Worm (Caenorhabditis elegans) whole organism, L1 larva: ENCODE results near the gene sid-1.
A peak's percentile ranks its signal among the peaks of the same experiment; 100 is the strongest.

Experiments
- aha-1 ChIP-seq: fragments of 150-350 bp; optimal IDR thresholded peaks from 2 replicates; lab custom pipeline; 2014; ENCODE audit warnings: missing biosample characterization, missing genetic modification characterization
- aly-2 ChIP-seq: fragments of 150-350 bp; optimal IDR thresholded peaks from 2 replicates; lab custom pipeline; 2014; ENCODE audit warnings: missing biosample characterization, missing genetic modification characterization
- ceh-82 ChIP-seq, 3 experiments: fragments of 150-350 bp in 1 of 3; sonication (generic microtip) in 2 of 3; optimal IDR thresholded peaks; 2 replicates each; lab custom pipeline; 2014 to 2017; ENCODE audit warnings: missing biosample characterization in 3 of 3, missing genetic modification characterization in 3 of 3
- ceh-90 ChIP-seq: sonication (generic microtip); optimal IDR thresholded peaks from 2 replicates; lab custom pipeline; 2016; ENCODE audit warnings: missing genetic modification characterization, missing compliant biosample characterization
- ces-1 ChIP-seq: fragments of 150-350 bp; optimal IDR thresholded peaks from 2 replicates; lab custom pipeline; 2014; ENCODE audit warnings: missing biosample characterization, missing genetic modification reagents, missing genetic modification characterization
- dsc-1 ChIP-seq: sonication (generic microtip); optimal IDR thresholded peaks from 2 replicates; lab custom pipeline; 2016; ENCODE audit warnings: mild to moderate bottlenecking, missing genetic modification characterization, missing compliant biosample characterization
- efl-1 ChIP-seq, 4 experiments: fragments of 150-350 bp; optimal IDR thresholded peaks in 3 of 4; peaks in 1 of 4; 1 replicate in 1 of 4; 2 replicates in 3 of 4; lab custom pipeline; 2014; ENCODE audit warnings: missing biosample characterization in 2 of 4, missing genetic modification characterization in 2 of 4, missing genetic modification reagents in 2 of 4
- egl-13 ChIP-seq: sonication (generic microtip); optimal IDR thresholded peaks from 2 replicates; lab custom pipeline; 2016; ENCODE audit warnings: missing genotype, missing genetic modification reagents, missing genetic modification characterization, missing compliant biosample characterization
- elt-3 ChIP-seq, 6 experiments: fragments of 150-350 bp in 1 of 6; sonication (generic microtip); optimal IDR thresholded peaks; 2 replicates each; lab custom pipeline; 2017 to 2018; ENCODE audit warnings: missing biosample characterization in 6 of 6, missing genetic modification characterization in 6 of 6, inconsistent platforms in 1 of 6
- ets-5 ChIP-seq: fragments of 200-800 bp; sonication (Bioruptor generic); IDR thresholded peaks from 2 replicates; pipeline ENCODE4 v1.3.6; 2022; ENCODE audit warnings: missing genetic modification characterization, missing compliant biosample characterization
- fkh-10 ChIP-seq: sonication (generic microtip); optimal IDR thresholded peaks from 2 replicates; lab custom pipeline; 2017; ENCODE audit warnings: missing biosample characterization, missing genetic modification reagents, missing genetic modification characterization
- fos-1 ChIP-seq: fragments of 150-350 bp; optimal IDR thresholded peaks from 2 replicates; lab custom pipeline; 2014; ENCODE audit warnings: missing biosample characterization, missing genetic modification characterization
- hlh-4 ChIP-seq: sonication (generic microtip); optimal IDR thresholded peaks from 2 replicates; lab custom pipeline; 2016; ENCODE audit warnings: mild to moderate bottlenecking, missing genetic modification characterization, missing compliant biosample characterization
- isw-1 ChIP-seq: fragments of 200-800 bp; sonication (Bioruptor generic); IDR thresholded peaks from 2 replicates; pipeline ENCODE4 v1.3.6; 2022; ENCODE audit warnings: missing genetic modification characterization, missing compliant biosample characterization
- lin-14 ChIP-seq: fragments of 200-800 bp; sonication (Bioruptor generic); optimal IDR thresholded peaks from 2 replicates; lab custom pipeline; 2018; ENCODE audit warnings: mild to moderate bottlenecking, missing genetic modification characterization, moderate library complexity, missing compliant biosample characterization
- lir-3 ChIP-seq: sonication (generic microtip); optimal IDR thresholded peaks from 2 replicates; lab custom pipeline; 2016; ENCODE audit warnings: mild to moderate bottlenecking, missing genetic modification characterization, moderate library complexity, missing compliant biosample characterization; ENCODE audit not compliant: poor library complexity
- lsy-2 ChIP-seq, 2 experiments: fragments of 150-350 bp; optimal IDR thresholded peaks; 2 replicates each; lab custom pipeline; 2014; ENCODE audit warnings: missing biosample characterization in 2 of 2, missing genetic modification characterization in 2 of 2
- mep-1 ChIP-seq: fragments of 150-350 bp; optimal IDR thresholded peaks from 2 replicates; lab custom pipeline; 2014; ENCODE audit warnings: missing biosample characterization, missing genetic modification characterization
- nhr-11 ChIP-seq: fragments of 150-350 bp; optimal IDR thresholded peaks from 2 replicates; lab custom pipeline; 2014; ENCODE audit warnings: missing biosample characterization, missing genetic modification characterization
- nhr-12 ChIP-seq: sonication (generic microtip); optimal IDR thresholded peaks from 2 replicates; lab custom pipeline; 2017; ENCODE audit warnings: missing biosample characterization, missing genetic modification characterization
- nhr-19 ChIP-seq: fragments of 200-800 bp; sonication (Bioruptor generic); conservative IDR thresholded peaks from 2 replicates; pipeline ENCODE4 v1.3.6; 2022; ENCODE audit warnings: missing genetic modification characterization, missing compliant biosample characterization
- nhr-47 ChIP-seq: sonication (generic microtip); optimal IDR thresholded peaks from 2 replicates; lab custom pipeline; 2016; ENCODE audit warnings: mild to moderate bottlenecking, missing genetic modification characterization, moderate library complexity, missing compliant biosample characterization
- nhr-71 ChIP-seq: sonication (generic microtip); optimal IDR thresholded peaks from 2 replicates; lab custom pipeline; 2016; ENCODE audit warnings: mild to moderate bottlenecking, missing genetic modification characterization, moderate library complexity, missing compliant biosample characterization
- nhr-84 ChIP-seq: sonication (generic microtip); optimal IDR thresholded peaks from 2 replicates; lab custom pipeline; 2017; ENCODE audit warnings: missing biosample characterization, missing genetic modification characterization
- skn-1 ChIP-seq: fragments of 150-350 bp; optimal IDR thresholded peaks from 2 replicates; lab custom pipeline; 2014; ENCODE audit warnings: missing biosample characterization, missing genetic modification characterization
- tbx-2 ChIP-seq: sonication (generic microtip); optimal IDR thresholded peaks from 2 replicates; lab custom pipeline; 2016; ENCODE audit warnings: missing genetic modification characterization, missing compliant biosample characterization
- unc-30 ChIP-seq: sonication (generic microtip); optimal IDR thresholded peaks from 2 replicates; lab custom pipeline; 2017; ENCODE audit warnings: missing biosample characterization, missing genetic modification characterization
- unc-62 ChIP-seq: fragments of 150-350 bp; optimal IDR thresholded peaks from 2 replicates; lab custom pipeline; 2014; ENCODE audit warnings: missing biosample characterization, missing genetic modification reagents, missing genetic modification characterization
- unc-86 ChIP-seq: sonication (generic microtip); optimal IDR thresholded peaks from 2 replicates; lab custom pipeline; 2016; ENCODE audit warnings: missing genetic modification characterization, missing compliant biosample characterization
- zip-4 ChIP-seq: fragments of 200-800 bp; sonication (Bioruptor generic); optimal IDR thresholded peaks from 2 replicates; lab custom pipeline; 2018; ENCODE audit warnings: mild to moderate bottlenecking, missing genetic modification characterization, moderate library complexity, missing compliant biosample characterization
- ztf-4 ChIP-seq: fragments of 150-350 bp; optimal IDR thresholded peaks from 2 replicates; lab custom pipeline; 2014; ENCODE audit warnings: missing biosample characterization, missing genetic modification characterization

Gene sid-1

DNA sequence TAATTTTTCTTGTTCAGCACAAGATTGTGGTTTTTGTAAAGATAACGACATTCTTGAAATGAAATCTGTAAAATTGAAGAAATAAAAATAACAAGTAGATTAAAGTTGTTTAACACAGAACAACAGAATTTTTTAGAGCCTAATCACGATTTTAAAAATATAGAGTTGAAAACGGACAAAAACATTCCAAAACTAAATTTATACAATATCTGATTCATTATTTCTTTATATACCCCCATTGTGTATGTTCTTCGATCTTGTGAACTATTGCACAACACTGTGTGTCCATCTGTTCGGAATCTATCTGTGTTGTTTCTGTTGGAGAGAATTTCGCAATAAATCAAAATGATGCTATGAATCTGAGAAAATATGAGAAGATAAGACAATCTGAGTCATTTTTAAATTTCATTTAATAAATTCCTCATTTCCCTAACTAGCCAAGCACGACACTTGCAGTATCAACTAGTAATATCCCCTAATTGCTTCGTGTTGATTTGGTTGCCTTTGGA lies 34.8 kb upstream of the sid-1 start, which contains the start of gene Y58A7A.4:
Y58A7A.4 (minus strand) TSS at position 51 of the 509 bp plus-strand sequence.
- TF ChIP-seq skn-1 (tag; lab: Kevin White, UChicago), result peak; percentile 64
- no peak for TF ChIP-seq unc-86 (tag; lab: Kevin White, UChicago)
- peak in 1 of 2 experiments; percentile 30 for TF ChIP-seq lsy-2 (tag; optimal IDR thresholded peaks at IDR 0.05; lab: Kevin White, UChicago)
- no peak for TF ChIP-seq efl-1 (optimal IDR thresholded peaks at IDR 0.05; lab: Kevin White, UChicago)
- TF ChIP-seq efl-1 (GFP tag; optimal IDR thresholded peaks at IDR 0.05 in 1 of 2; lab: Kevin White, UChicago), result peak in 1 of 2 experiments; percentile 26
- no peak for TF ChIP-seq ceh-90
- TF ChIP-seq isw-1 (GFP tag; lab: Robert Waterston, UW), result no peak
- TF ChIP-seq, all 84 proteins: peak for 3

DNA sequence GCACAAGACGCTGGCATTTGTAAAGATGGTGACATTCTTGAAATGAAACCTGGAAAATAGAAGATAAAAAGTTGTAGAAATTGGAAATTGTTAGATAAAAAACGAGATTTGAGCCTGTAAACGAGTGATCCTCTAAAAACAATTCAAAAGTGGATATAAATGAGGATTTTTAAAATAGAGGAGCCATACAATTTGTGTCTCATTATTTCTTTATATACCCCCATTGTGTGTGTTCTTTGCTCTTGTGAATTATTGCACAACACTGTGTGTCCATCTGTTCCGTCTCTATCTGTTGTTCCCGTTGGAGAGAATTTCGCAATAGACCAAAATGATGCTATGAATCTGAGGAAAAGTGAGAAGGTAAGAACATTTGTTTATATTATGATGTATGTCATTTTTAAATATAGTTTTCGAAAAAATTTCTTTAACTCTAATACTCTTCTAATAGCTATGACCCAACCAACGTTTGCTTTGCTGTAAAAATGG lies 32.8 kb upstream of the sid-1 start, which contains the start of gene Y58A7A.5:
Y58A7A.5 (minus strand) TSS at position 51 of the 486 bp plus-strand sequence.
- peak; percentile 20 for TF ChIP-seq tbx-2 (tag; lab: Kevin White, UChicago)
- TF ChIP-seq zip-4 (GFP tag; lab: Kevin White, UChicago), result peak; percentile 66
- TF ChIP-seq dsc-1 (tag; lab: Kevin White, UChicago), result peak; percentile 59
- peak; percentile 45 for TF ChIP-seq nhr-71 (tag; lab: Kevin White, UChicago)
- no peak for TF ChIP-seq ces-1 (GFP tag; lab: Kevin White, UChicago)
- TF ChIP-seq mep-1, result peak; percentile 13
- peak; percentile 66 for TF ChIP-seq lin-14 (GFP tag; lab: Kevin White, UChicago)
- no peak for TF ChIP-seq unc-62 (GFP tag; lab: Kevin White, UChicago)
- peak; percentile 85 for TF ChIP-seq nhr-19
- TF ChIP-seq isw-1 (GFP tag; lab: Robert Waterston, UW), result no peak
- TF ChIP-seq skn-1 (tag; lab: Kevin White, UChicago), result peak; percentile 87
- TF ChIP-seq fkh-10 (GFP tag; lab: Kevin White, UChicago), result no peak
- TF ChIP-seq nhr-12 (tag; lab: Kevin White, UChicago), result no peak
- peak in 2 of 3 experiments; percentile 25 to 33 for TF ChIP-seq ceh-82 (tag; optimal IDR thresholded peaks at IDR 0.05; lab: Kevin White, UChicago)
- no peak for TF ChIP-seq nhr-84 (tag; lab: Kevin White, UChicago)
- peak in 1 of 2 experiments; percentile 15 for TF ChIP-seq efl-1 (optimal IDR thresholded peaks at IDR 0.05; lab: Kevin White, UChicago)
- no peak for TF ChIP-seq efl-1 (GFP tag; optimal IDR thresholded peaks at IDR 0.05 in 1 of 2; lab: Kevin White, UChicago)
- no peak for TF ChIP-seq nhr-11 (tag; lab: Kevin White, UChicago)
- TF ChIP-seq unc-86 (tag; lab: Kevin White, UChicago), result peak; percentile 4
- TF ChIP-seq ztf-4 (tag; lab: Kevin White, UChicago), result no peak
- no peak for TF ChIP-seq hlh-4 (tag; lab: Kevin White, UChicago)
- peak; percentile 27 for TF ChIP-seq nhr-47
- TF ChIP-seq lsy-2 (tag; optimal IDR thresholded peaks at IDR 0.05; lab: Kevin White, UChicago), result peak in 1 of 2 experiments; percentile 58

DNA sequence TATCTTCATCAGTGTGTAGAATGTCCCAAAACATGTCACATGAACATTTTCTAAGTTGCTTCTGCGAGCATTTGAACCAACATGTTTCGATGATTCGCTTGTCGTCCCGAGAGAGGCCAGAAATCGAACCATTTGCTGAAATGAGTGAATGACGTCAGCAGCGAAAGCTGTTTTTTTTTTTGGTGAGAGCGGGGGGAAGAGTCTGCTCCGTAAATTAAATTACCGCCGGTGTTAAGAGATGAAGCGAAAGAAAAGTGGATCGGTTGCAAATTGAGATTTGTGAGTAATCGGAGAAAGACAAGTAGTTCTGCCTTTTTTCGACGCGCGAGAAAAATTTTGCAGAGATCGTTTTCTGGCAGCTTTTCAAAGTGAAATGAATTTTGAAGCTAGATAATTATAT lies 31.5 kb upstream of the sid-1 start:
- TF ChIP-seq efl-1 (optimal IDR thresholded peaks at IDR 0.05; lab: Kevin White, UChicago) (no peak), efl-1 (GFP tag; optimal IDR thresholded peaks at IDR 0.05 in 1 of 2; lab: Kevin White, UChicago) (peak in 1 of 2 experiments; percentile 38), egl-13 (tag; lab: Kevin White, UChicago) (peak; percentile 22), lin-14 (GFP tag; lab: Kevin White, UChicago) (peak; percentile 74), isw-1 (GFP tag; lab: Robert Waterston, UW) (no peak), tbx-2 (tag; lab: Kevin White, UChicago) (peak; percentile 63), nhr-71 (tag; lab: Kevin White, UChicago) (peak; percentile 35), nhr-47 (peak; percentile 14), fkh-10 (GFP tag; lab: Kevin White, UChicago) (peak; percentile 9), fos-1 (no peak)

DNA sequence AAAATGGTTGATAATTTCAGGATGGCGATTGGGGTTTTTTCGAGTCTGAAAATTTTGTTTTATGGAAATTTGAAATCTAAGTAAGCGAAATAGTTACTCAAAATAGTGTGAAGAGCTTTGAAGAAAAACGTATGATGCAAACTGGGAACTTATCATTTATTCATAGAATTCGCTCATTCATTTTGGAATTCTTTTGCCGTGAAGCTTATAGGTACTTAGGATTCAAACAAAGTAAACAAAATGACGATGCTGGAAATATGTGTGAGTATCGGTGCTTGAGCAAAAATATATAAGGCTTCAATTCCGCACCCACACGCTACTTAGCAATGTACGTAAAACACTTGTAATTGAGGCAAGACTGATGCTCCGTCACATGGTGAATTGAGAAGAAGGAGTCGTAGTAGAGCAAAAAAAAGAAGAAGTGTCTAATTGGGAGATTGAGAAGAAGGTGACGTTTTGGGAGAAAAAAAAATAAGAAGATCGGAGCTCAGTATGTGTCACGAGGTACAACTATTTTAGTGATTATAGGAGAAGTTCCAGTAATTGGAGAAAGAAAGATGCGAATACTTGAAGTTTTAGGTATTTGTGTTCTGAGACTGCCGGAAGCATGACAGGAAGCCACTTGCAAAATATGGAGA lies 30.2 kb upstream of the sid-1 start, which contains the start of gene glb-32:
glb-32 (minus strand) TSS at position 51 of the 638 bp plus-strand sequence.
- peak; percentile 71 for TF ChIP-seq lin-14 (GFP tag; lab: Kevin White, UChicago)
- TF ChIP-seq nhr-12 (tag; lab: Kevin White, UChicago), result no peak
- TF ChIP-seq egl-13 (tag; lab: Kevin White, UChicago), result peak; percentile 80
- peak; percentile 24 for TF ChIP-seq nhr-47
- no peak for TF ChIP-seq fos-1
- TF ChIP-seq efl-1 (optimal IDR thresholded peaks at IDR 0.05; lab: Kevin White, UChicago), result no peak
- TF ChIP-seq efl-1 (GFP tag; optimal IDR thresholded peaks at IDR 0.05 in 1 of 2; lab: Kevin White, UChicago), result no peak
- TF ChIP-seq ceh-90, result no peak
- TF ChIP-seq nhr-84 (tag; lab: Kevin White, UChicago), result no peak
- TF ChIP-seq ceh-82 (tag; optimal IDR thresholded peaks at IDR 0.05; lab: Kevin White, UChicago), result no peak
- TF ChIP-seq hlh-4 (tag; lab: Kevin White, UChicago), result no peak
- TF ChIP-seq aly-2, result no peak
- no peak for TF ChIP-seq aha-1 (tag; lab: Kevin White, UChicago)
- peak; percentile 48 for TF ChIP-seq nhr-71 (tag; lab: Kevin White, UChicago)
- TF ChIP-seq unc-30 (tag; lab: Kevin White, UChicago), result no peak
- TF ChIP-seq lsy-2 (tag; optimal IDR thresholded peaks at IDR 0.05; lab: Kevin White, UChicago), result no peak
- TF ChIP-seq unc-86 (tag; lab: Kevin White, UChicago), result peak; percentile 75
- TF ChIP-seq ets-5, result no peak
- no peak for TF ChIP-seq ces-1 (GFP tag; lab: Kevin White, UChicago)
- no peak for TF ChIP-seq elt-3 (tag; optimal IDR thresholded peaks at IDR 0.05; lab: Kevin White, UChicago)
- no peak for TF ChIP-seq lir-3 (tag; lab: Kevin White, UChicago)
